Worm (Caenorhabditis elegans) whole organism, L3 larva: ENCODE measurements around the gene idpb-2.

ENCODE experiments used
- ceh-16 ChIP-seq: sonication (generic microtip); optimal IDR thresholded peaks from 2 replicates; lab custom pipeline; 2017; ENCODE audit warnings: missing biosample characterization, missing genetic modification characterization
- daf-12 ChIP-seq: fragments of 150-350 bp; optimal IDR thresholded peaks from 2 replicates; lab custom pipeline; 2014; ENCODE audit warnings: missing biosample characterization, missing genetic modification reagents, missing genetic modification characterization
- lin-15B ChIP-seq: fragments of 150-350 bp; optimal IDR thresholded peaks from 2 replicates; lab custom pipeline; 2014; ENCODE audit warnings: missing biosample characterization, missing genetic modification characterization
- nhr-11 ChIP-seq: fragments of 150-350 bp; optimal IDR thresholded peaks from 2 replicates; lab custom pipeline; 2014; ENCODE audit warnings: missing biosample characterization, missing genetic modification characterization
- nhr-67 ChIP-seq: fragments of 150-350 bp; optimal IDR thresholded peaks from 2 replicates; lab custom pipeline; 2014; ENCODE audit warnings: missing biosample characterization, missing genetic modification characterization

DNA sequence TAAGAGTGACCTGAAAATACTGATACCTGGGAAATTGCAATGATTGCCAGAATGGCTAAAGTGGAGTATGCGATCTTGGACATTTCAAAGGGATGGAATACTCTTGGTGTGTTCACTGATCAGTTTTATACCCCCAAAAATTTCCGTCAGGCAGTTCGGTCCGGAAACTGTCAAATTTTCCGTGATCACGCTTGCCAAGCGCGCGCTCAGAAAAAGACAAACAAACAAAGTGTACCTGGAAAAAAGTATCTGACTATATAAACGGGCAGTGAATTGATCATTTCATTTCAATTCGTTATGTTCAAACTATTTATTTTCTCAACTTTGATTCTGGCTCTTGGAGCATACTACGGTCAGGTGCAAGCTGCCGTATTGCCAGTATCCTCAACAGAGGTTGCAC is 32.3 kb upstream of the idpb-2 start, which contains the start of the genes idpb-3 and idpb-1:
- TF ChIP-seq nhr-67 (tag; lab: Kevin White, UChicago) = no peak
- TF ChIP-seq nhr-11 (tag; lab: Kevin White, UChicago) = no peak
- no peak for TF ChIP-seq lin-15B
- no peak for TF ChIP-seq ceh-16 (tag; lab: Kevin White, UChicago)
- TF ChIP-seq daf-12 (tag; lab: Kevin White, UChicago) = no peak
